Worm (Caenorhabditis elegans) whole organism, L3 larva: Measurements from ENCODE around the gene Y37H2A.18.

ENCODE experiments used
- aly-2 ChIP-seq: fragments of 150-350 bp; optimal IDR thresholded peaks from 2 replicates; lab custom pipeline; 2014; ENCODE audit warnings: missing biosample characterization, missing genetic modification characterization
- ceh-16 ChIP-seq: sonication (generic microtip); optimal IDR thresholded peaks from 2 replicates; lab custom pipeline; 2017; ENCODE audit warnings: missing biosample characterization, missing genetic modification characterization
- ceh-28 ChIP-seq: fragments of 150-350 bp; optimal IDR thresholded peaks from 2 replicates; lab custom pipeline; 2014; ENCODE audit warnings: missing biosample characterization, missing genetic modification reagents, missing genetic modification characterization
- ceh-82 ChIP-seq: fragments of 150-350 bp; optimal IDR thresholded peaks from 2 replicates; lab custom pipeline; 2014; ENCODE audit warnings: missing biosample characterization, missing genetic modification characterization
- ceh-9 ChIP-seq: sonication (generic microtip); optimal IDR thresholded peaks from 2 replicates; lab custom pipeline; 2018; ENCODE audit warnings: missing biosample characterization, missing genetic modification characterization
- daf-12 ChIP-seq: fragments of 150-350 bp; optimal IDR thresholded peaks from 2 replicates; lab custom pipeline; 2014; ENCODE audit warnings: missing biosample characterization, missing genetic modification reagents, missing genetic modification characterization
- egl-5 ChIP-seq: fragments of 150-350 bp; optimal IDR thresholded peaks from 2 replicates; lab custom pipeline; 2017; ENCODE audit warnings: missing biosample characterization, missing genetic modification reagents, missing genetic modification characterization, inconsistent platforms
- elt-1 ChIP-seq: fragments of 150-350 bp; optimal IDR thresholded peaks from 2 replicates; lab custom pipeline; 2014; ENCODE audit warnings: missing biosample characterization, missing genetic modification characterization
- elt-2 ChIP-seq: sonication (generic microtip); optimal IDR thresholded peaks from 2 replicates; lab custom pipeline; 2016; ENCODE audit warnings: missing genetic modification reagents, mild to moderate bottlenecking, missing genetic modification characterization, missing compliant biosample characterization
- eor-1 ChIP-seq, 2 experiments: fragments of 150-350 bp; optimal IDR thresholded peaks; 2 replicates each; lab custom pipeline; 2014 to 2018; ENCODE audit warnings: missing biosample characterization in 2 of 2, missing genetic modification characterization in 2 of 2
- fos-1 ChIP-seq: fragments of 150-350 bp; optimal IDR thresholded peaks from 2 replicates; lab custom pipeline; 2014; ENCODE audit warnings: missing biosample characterization, missing genetic modification characterization
- jun-1 ChIP-seq: fragments of 150-350 bp; optimal IDR thresholded peaks from 2 replicates; lab custom pipeline; 2014; ENCODE audit warnings: missing biosample characterization, missing genetic modification reagents, missing genetic modification characterization
- lin-15B ChIP-seq: fragments of 150-350 bp; optimal IDR thresholded peaks from 2 replicates; lab custom pipeline; 2014; ENCODE audit warnings: missing biosample characterization, missing genetic modification characterization
- lin-39 ChIP-seq: fragments of 150-350 bp; optimal IDR thresholded peaks from 2 replicates; lab custom pipeline; 2018; ENCODE audit warnings: missing biosample characterization, missing genetic modification reagents, missing genetic modification characterization
- lsy-12 ChIP-seq: sonication (generic microtip); optimal IDR thresholded peaks from 2 replicates; lab custom pipeline; 2016; ENCODE audit warnings: mild to moderate bottlenecking, missing genetic modification characterization, missing compliant biosample characterization
- mdl-1 ChIP-seq: fragments of 150-350 bp; optimal IDR thresholded peaks from 2 replicates; lab custom pipeline; 2014; ENCODE audit warnings: missing biosample characterization, missing genetic modification characterization
- mml-1 ChIP-seq: fragments of 150-350 bp; sonication (generic microtip); optimal IDR thresholded peaks from 3 replicates; lab custom pipeline; 2014; ENCODE audit warnings: missing biosample characterization, missing genetic modification characterization
- nfya-1 ChIP-seq: sonication (generic microtip); optimal IDR thresholded peaks from 2 replicates; lab custom pipeline; 2017; ENCODE audit warnings: missing genetic modification characterization, mild to moderate bottlenecking, missing compliant biosample characterization, antibody characterized with exemption, moderate library complexity; ENCODE audit not compliant: insufficient read depth
- nhr-11 ChIP-seq: fragments of 150-350 bp; optimal IDR thresholded peaks from 2 replicates; lab custom pipeline; 2014; ENCODE audit warnings: missing biosample characterization, missing genetic modification characterization
- nhr-12 ChIP-seq: fragments of 150-350 bp; optimal IDR thresholded peaks from 2 replicates; lab custom pipeline; 2014; ENCODE audit warnings: missing biosample characterization, missing genetic modification characterization
- nhr-23 ChIP-seq: fragments of 150-350 bp; optimal IDR thresholded peaks from 2 replicates; lab custom pipeline; 2014; ENCODE audit warnings: missing biosample characterization, missing genetic modification reagents, missing genetic modification characterization
- nhr-237 ChIP-seq: fragments of 150-350 bp; optimal IDR thresholded peaks from 2 replicates; lab custom pipeline; 2014; ENCODE audit warnings: missing biosample characterization, missing genetic modification characterization
- nhr-25 ChIP-seq: sonication (generic microtip); optimal IDR thresholded peaks from 2 replicates; lab custom pipeline; 2017; ENCODE audit warnings: missing biosample characterization, missing genetic modification characterization
- nhr-28 ChIP-seq: fragments of 150-350 bp; optimal IDR thresholded peaks from 2 replicates; lab custom pipeline; 2014; ENCODE audit warnings: missing biosample characterization, missing genetic modification characterization
- nhr-43 ChIP-seq: sonication (generic microtip); optimal IDR thresholded peaks from 2 replicates; lab custom pipeline; 2016; ENCODE audit warnings: mild to moderate bottlenecking, missing genetic modification characterization, missing compliant biosample characterization; ENCODE audit not compliant: poor library complexity, severe bottlenecking
- nhr-67 ChIP-seq: fragments of 150-350 bp; optimal IDR thresholded peaks from 2 replicates; lab custom pipeline; 2014; ENCODE audit warnings: missing biosample characterization, missing genetic modification characterization
- nhr-76 ChIP-seq: fragments of 150-350 bp; sonication (generic microtip); optimal IDR thresholded peaks from 5 replicates; lab custom pipeline; 2014; ENCODE audit warnings: missing biosample characterization, missing genetic modification characterization
- nhr-77 ChIP-seq: fragments of 150-350 bp; optimal IDR thresholded peaks from 2 replicates; lab custom pipeline; 2014; ENCODE audit warnings: missing biosample characterization, missing genetic modification characterization
- pha-4 ChIP-seq: fragments of 150-350 bp; optimal IDR thresholded peaks from 2 replicates; lab custom pipeline; 2014; ENCODE audit warnings: missing biosample characterization, missing genetic modification reagents, missing genetic modification characterization
- pqm-1 ChIP-seq: fragments of 150-350 bp; optimal IDR thresholded peaks from 2 replicates; lab custom pipeline; 2017; ENCODE audit warnings: missing biosample characterization, missing genetic modification characterization, inconsistent platforms
- sea-2 ChIP-seq: fragments of 150-350 bp; sonication (generic microtip); optimal IDR thresholded peaks from 4 replicates; lab custom pipeline; 2014; ENCODE audit warnings: missing biosample characterization, missing genetic modification reagents, missing genetic modification characterization
- skn-1 ChIP-seq: fragments of 150-350 bp; optimal IDR thresholded peaks from 2 replicates; lab custom pipeline; 2014; ENCODE audit warnings: missing biosample characterization, missing genetic modification characterization
- snpc-4 ChIP-seq: fragments of 150-350 bp; optimal IDR thresholded peaks from 2 replicates; lab custom pipeline; 2014; ENCODE audit warnings: missing biosample characterization, missing genetic modification characterization
- unc-62 ChIP-seq: fragments of 150-350 bp; sonication (generic microtip); optimal IDR thresholded peaks from 4 replicates; lab custom pipeline; 2014; ENCODE audit warnings: missing biosample characterization, missing genetic modification reagents, missing genetic modification characterization
- zag-1 ChIP-seq: fragments of 150-350 bp; optimal IDR thresholded peaks from 2 replicates; lab custom pipeline; 2014; ENCODE audit warnings: missing biosample characterization, missing genetic modification characterization
- ztf-4 ChIP-seq: fragments of 150-350 bp; optimal IDR thresholded peaks from 2 replicates; lab custom pipeline; 2014; ENCODE audit warnings: missing biosample characterization, missing genetic modification characterization

Y37H2A.18 gene

DNA sequence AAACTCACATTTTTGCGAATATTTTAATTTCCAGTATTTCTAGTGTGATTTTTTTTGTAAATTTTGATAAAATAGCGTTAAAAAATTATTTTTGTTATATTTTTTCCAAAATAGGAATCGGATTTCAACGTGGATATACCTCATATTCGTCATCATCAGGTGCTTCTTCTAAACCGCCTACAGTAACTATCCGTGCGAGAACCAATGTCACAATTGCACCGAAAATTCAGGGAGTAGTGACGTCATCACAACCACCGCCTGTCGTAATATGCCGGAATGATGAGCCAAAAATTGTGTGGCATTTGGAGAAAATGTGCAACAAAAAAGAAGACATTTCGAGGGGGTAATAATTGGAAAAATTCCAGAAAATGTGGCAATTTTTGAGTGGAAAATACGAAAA is 41.9 kb downstream of the Y37H2A.18 start:
- TF ChIP-seq nhr-12 (no peak), aly-2 (tag; lab: Kevin White, UChicago) (no peak), mdl-1 (tag; lab: Kevin White, UChicago) (no peak), eor-1 (tag; optimal IDR thresholded peaks at IDR 0.05; lab: Kevin White, UChicago) (no peak), nhr-11 (tag; lab: Kevin White, UChicago) (no peak), nhr-25 (tag; lab: Kevin White, UChicago) (no peak), jun-1 (tag; lab: Kevin White, UChicago) (no peak), skn-1 (no peak)

ce11 chrV:18086783-18087182 is 46.3 kb downstream of the Y37H2A.18 start, which contains the start of gene slr-2:
Gene slr-2, plus strand, starts transcription at chrV:18087123.
- TF ChIP-seq egl-5 (tag; lab: Kevin White, UChicago) (no peak), jun-1 (tag; lab: Kevin White, UChicago) (no peak), nhr-76 (no peak), zag-1 (tag; lab: Kevin White, UChicago) (no peak), ceh-82 (tag; lab: Kevin White, UChicago) (no peak), aly-2 (tag; lab: Kevin White, UChicago) (no peak), ceh-16 (tag; lab: Kevin White, UChicago) (no peak), ztf-4 (no peak), nhr-23 (tag; lab: Kevin White, UChicago) (peak; percentile 8), lin-15B (peak; percentile 65), nhr-43 (tag; lab: Kevin White, UChicago) (no peak), daf-12 (tag; lab: Kevin White, UChicago) (no peak), nhr-67 (tag; lab: Kevin White, UChicago) (no peak), ceh-9 (tag; lab: Kevin White, UChicago) (no peak), nfya-1 (peak; percentile 65), nhr-28 (no peak), nhr-25 (tag; lab: Kevin White, UChicago) (no peak), lsy-12 (no peak), nhr-11 (tag; lab: Kevin White, UChicago) (no peak), pqm-1 (tag; lab: Kevin White, UChicago) (no peak), unc-62 (GFP tag; lab: Kevin White, UChicago) (no peak), ceh-28 (tag; lab: Kevin White, UChicago) (no peak), lin-39 (tag; lab: Kevin White, UChicago) (no peak), pha-4 (tag; lab: Kevin White, UChicago) (peak; percentile 60), nhr-77 (tag; lab: Kevin White, UChicago) (no peak), sea-2 (GFP tag; lab: Kevin White, UChicago) (no peak), elt-2 (tag; lab: Kevin White, UChicago) (no peak)

DNA sequence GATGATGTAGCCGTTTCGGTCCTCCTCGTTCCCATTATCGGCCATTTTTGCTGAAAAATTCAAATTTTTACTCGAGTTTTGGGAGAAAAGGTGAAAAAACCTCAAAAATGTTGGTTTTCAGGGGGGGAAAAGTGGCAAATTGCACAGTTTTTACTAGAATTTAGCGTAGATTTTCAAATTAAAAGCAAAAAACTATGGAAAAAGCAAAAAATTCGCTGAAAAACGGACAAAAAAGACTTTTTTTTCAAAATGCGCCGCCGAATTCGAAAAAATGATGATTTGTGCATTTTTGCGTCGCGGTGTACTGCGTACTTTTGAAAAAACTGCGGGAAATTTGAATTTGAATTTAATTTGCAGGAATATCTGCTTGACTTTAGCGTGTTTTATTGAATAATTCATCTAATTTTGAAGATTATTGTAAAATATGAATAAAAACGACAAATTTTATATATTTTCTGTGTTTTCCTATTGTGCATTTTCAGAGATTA is 46.9 kb downstream of the Y37H2A.18 start, which contains the start of gene Y59A8B.12:
TSS of gene Y59A8B.12 (minus strand) at position 51 of the 488 bp plus-strand sequence.
- TF ChIP-seq snpc-4 (tag; lab: Kevin White, UChicago) (no peak), ztf-4 (no peak), fos-1 (tag; lab: Kevin White, UChicago) (no peak), zag-1 (tag; lab: Kevin White, UChicago) (no peak), ceh-28 (tag; lab: Kevin White, UChicago) (no peak), nhr-237 (tag; lab: Kevin White, UChicago) (no peak), nhr-77 (tag; lab: Kevin White, UChicago) (no peak), elt-1 (no peak), nhr-25 (tag; lab: Kevin White, UChicago) (no peak), aly-2 (tag; lab: Kevin White, UChicago) (no peak), lin-39 (tag; lab: Kevin White, UChicago) (no peak), eor-1 (tag; optimal IDR thresholded peaks at IDR 0.05; lab: Kevin White, UChicago) (no peak), nhr-28 (no peak), elt-2 (tag; lab: Kevin White, UChicago) (no peak)

ce11 chrV:18085150-18085833 is 47.8 kb downstream of the Y37H2A.18 start, which contains the start of gene fbxa-106:
Gene fbxa-106, minus strand, starts transcription at chrV:18085200.
- TF ChIP-seq mml-1 (tag; lab: Kevin White, UChicago) (no peak), egl-5 (tag; lab: Kevin White, UChicago) (no peak), aly-2 (tag; lab: Kevin White, UChicago) (no peak), lin-39 (tag; lab: Kevin White, UChicago) (no peak), nhr-237 (tag; lab: Kevin White, UChicago) (no peak), ceh-16 (tag; lab: Kevin White, UChicago) (no peak)
